Worm (Caenorhabditis elegans) whole organism, L1 larva: ENCODE data around the gene Y73C8C.12.

Experiments used
- C04F5.9 ChIP-seq: sonication (generic microtip); optimal IDR thresholded peaks from 2 replicates; lab custom pipeline; 2016; ENCODE audit warnings: missing genetic modification characterization, missing compliant biosample characterization
- C34B4.2 ChIP-seq: sonication (generic microtip); optimal IDR thresholded peaks from 2 replicates; lab custom pipeline; 2017; ENCODE audit warnings: mild to moderate bottlenecking, missing genetic modification characterization, missing compliant biosample characterization
- F16B12.6 ChIP-seq: fragments of 150-350 bp; optimal IDR thresholded peaks from 2 replicates; lab custom pipeline; 2014; ENCODE audit warnings: missing biosample characterization, missing genetic modification characterization
- ceh-8 ChIP-seq: fragments of 200-800 bp; sonication (Bioruptor generic); optimal IDR thresholded peaks from 2 replicates; lab custom pipeline; 2018; ENCODE audit warnings: mild to moderate bottlenecking, missing genetic modification characterization, moderate library complexity, missing compliant biosample characterization
- ceh-88 ChIP-seq: fragments of 200-800 bp; sonication (Bioruptor generic); IDR thresholded peaks from 2 replicates; pipeline ENCODE4 v1.3.6; 2022; ENCODE audit warnings: missing genetic modification characterization, missing compliant biosample characterization
- dsc-1 ChIP-seq: sonication (generic microtip); optimal IDR thresholded peaks from 2 replicates; lab custom pipeline; 2016; ENCODE audit warnings: mild to moderate bottlenecking, missing genetic modification characterization, missing compliant biosample characterization
- efl-3 ChIP-seq: fragments of 200-800 bp; sonication (Bioruptor generic); optimal IDR thresholded peaks from 2 replicates; lab custom pipeline; 2018; ENCODE audit warnings: mild to moderate bottlenecking, missing genetic modification characterization, missing compliant biosample characterization
- egl-13 ChIP-seq: sonication (generic microtip); optimal IDR thresholded peaks from 2 replicates; lab custom pipeline; 2016; ENCODE audit warnings: missing genotype, missing genetic modification reagents, missing genetic modification characterization, missing compliant biosample characterization
- elt-2 ChIP-seq: sonication (generic microtip); optimal IDR thresholded peaks from 2 replicates; lab custom pipeline; 2016; ENCODE audit warnings: missing genetic modification characterization, mild to moderate bottlenecking, inconsistent platforms, missing compliant biosample characterization, missing genetic modification reagents
- elt-3 ChIP-seq, 6 experiments: fragments of 150-350 bp in 1 of 6; sonication (generic microtip); optimal IDR thresholded peaks; 2 replicates each; lab custom pipeline; 2017 to 2018; ENCODE audit warnings: missing biosample characterization in 6 of 6, missing genetic modification characterization in 6 of 6, inconsistent platforms in 1 of 6
- ets-5 ChIP-seq: fragments of 200-800 bp; sonication (Bioruptor generic); IDR thresholded peaks from 2 replicates; pipeline ENCODE4 v1.3.6; 2022; ENCODE audit warnings: missing genetic modification characterization, missing compliant biosample characterization
- grh-1 ChIP-seq: fragments of 200-800 bp; sonication (Bioruptor generic); IDR thresholded peaks from 2 replicates; pipeline ENCODE4 v1.3.6; 2022; ENCODE audit warnings: missing genetic modification reagents, missing genetic modification characterization, missing compliant biosample characterization
- irx-1 ChIP-seq: sonication (generic microtip); optimal IDR thresholded peaks from 2 replicates; lab custom pipeline; 2016; ENCODE audit warnings: missing genetic modification characterization, missing compliant biosample characterization
- jun-1 ChIP-seq: fragments of 150-350 bp; optimal IDR thresholded peaks from 2 replicates; lab custom pipeline; 2014; ENCODE audit warnings: missing biosample characterization, missing genetic modification reagents, missing genetic modification characterization
- lin-13 ChIP-seq: fragments of 150-350 bp; optimal IDR thresholded peaks from 2 replicates; lab custom pipeline; 2014; ENCODE audit warnings: missing biosample characterization, missing genetic modification reagents, missing genetic modification characterization
- lsy-2 ChIP-seq, 2 experiments: fragments of 150-350 bp; optimal IDR thresholded peaks; 2 replicates each; lab custom pipeline; 2014; ENCODE audit warnings: missing biosample characterization in 2 of 2, missing genetic modification characterization in 2 of 2
- mef-2 ChIP-seq: fragments of 150-350 bp; optimal IDR thresholded peaks from 2 replicates; lab custom pipeline; 2014; ENCODE audit warnings: missing biosample characterization, missing genetic modification characterization
- mep-1 ChIP-seq: fragments of 150-350 bp; optimal IDR thresholded peaks from 2 replicates; lab custom pipeline; 2014; ENCODE audit warnings: missing biosample characterization, missing genetic modification characterization
- nhr-28 ChIP-seq: fragments of 150-350 bp; optimal IDR thresholded peaks from 2 replicates; lab custom pipeline; 2014; ENCODE audit warnings: missing biosample characterization, missing genetic modification characterization
- nhr-47 ChIP-seq: sonication (generic microtip); optimal IDR thresholded peaks from 2 replicates; lab custom pipeline; 2016; ENCODE audit warnings: mild to moderate bottlenecking, missing genetic modification characterization, moderate library complexity, missing compliant biosample characterization
- nhr-71 ChIP-seq: sonication (generic microtip); optimal IDR thresholded peaks from 2 replicates; lab custom pipeline; 2016; ENCODE audit warnings: mild to moderate bottlenecking, missing genetic modification characterization, moderate library complexity, missing compliant biosample characterization
- nhr-90 ChIP-seq: sonication (generic microtip); optimal IDR thresholded peaks from 2 replicates; lab custom pipeline; 2016; ENCODE audit warnings: mild to moderate bottlenecking, missing genetic modification characterization, missing compliant biosample characterization; ENCODE audit not compliant: poor library complexity
- pax-3 ChIP-seq: fragments of 200-800 bp; sonication (Bioruptor generic); optimal IDR thresholded peaks from 2 replicates; lab custom pipeline; 2018; ENCODE audit warnings: mild to moderate bottlenecking, missing genetic modification characterization, moderate library complexity, missing compliant biosample characterization
- rnt-1 ChIP-seq: sonication (generic microtip); optimal IDR thresholded peaks from 2 replicates; lab custom pipeline; 2016; ENCODE audit warnings: mild to moderate bottlenecking, missing genetic modification characterization, moderate library complexity, missing compliant biosample characterization
- skn-1 ChIP-seq: fragments of 150-350 bp; optimal IDR thresholded peaks from 2 replicates; lab custom pipeline; 2014; ENCODE audit warnings: missing biosample characterization, missing genetic modification characterization
- sox-4 ChIP-seq: sonication (generic microtip); optimal IDR thresholded peaks from 2 replicates; lab custom pipeline; 2016; ENCODE audit warnings: missing genetic modification characterization, missing compliant biosample characterization
- swsn-7 ChIP-seq: sonication (generic microtip); optimal IDR thresholded peaks from 2 replicates; lab custom pipeline; 2016; ENCODE audit warnings: missing genetic modification characterization, missing compliant biosample characterization
- unc-30 ChIP-seq: sonication (generic microtip); optimal IDR thresholded peaks from 2 replicates; lab custom pipeline; 2017; ENCODE audit warnings: missing biosample characterization, missing genetic modification characterization
- unc-62 ChIP-seq: fragments of 150-350 bp; optimal IDR thresholded peaks from 2 replicates; lab custom pipeline; 2014; ENCODE audit warnings: missing biosample characterization, missing genetic modification reagents, missing genetic modification characterization
- zip-4 ChIP-seq: fragments of 200-800 bp; sonication (Bioruptor generic); optimal IDR thresholded peaks from 2 replicates; lab custom pipeline; 2018; ENCODE audit warnings: mild to moderate bottlenecking, missing genetic modification characterization, moderate library complexity, missing compliant biosample characterization

Gene Y73C8C.12

DNA sequence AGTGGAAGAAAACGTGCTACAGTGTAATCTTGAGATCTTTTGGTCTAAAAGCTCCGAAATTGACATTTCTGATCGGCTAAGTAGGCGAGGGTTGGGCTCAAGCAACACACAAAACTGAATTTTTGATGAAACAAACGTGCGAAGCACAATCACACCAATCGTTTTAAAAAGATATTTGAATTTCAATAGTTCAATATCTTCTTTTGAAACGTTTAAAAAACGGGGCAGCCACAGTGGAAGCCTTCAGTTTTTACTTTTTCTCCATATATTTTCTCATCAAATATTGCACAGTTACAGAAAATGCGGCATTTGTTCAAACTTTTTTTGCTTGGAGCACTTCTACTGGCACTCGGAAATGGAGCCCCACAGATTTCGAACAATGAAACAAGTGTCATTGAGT, 41.2 kb downstream of the Y73C8C.12 start, which contains the start of gene C36C5.4:
C36C5.4 (plus strand) TSS at position 301 of the 400 bp plus-strand sequence.
- no peak for TF ChIP-seq elt-3 (tag; optimal IDR thresholded peaks at IDR 0.05; lab: Kevin White, UChicago)
- TF ChIP-seq mef-2 (tag; lab: Kevin White, UChicago), result no peak
- no peak for TF ChIP-seq nhr-90 (tag; lab: Kevin White, UChicago)

DNA sequence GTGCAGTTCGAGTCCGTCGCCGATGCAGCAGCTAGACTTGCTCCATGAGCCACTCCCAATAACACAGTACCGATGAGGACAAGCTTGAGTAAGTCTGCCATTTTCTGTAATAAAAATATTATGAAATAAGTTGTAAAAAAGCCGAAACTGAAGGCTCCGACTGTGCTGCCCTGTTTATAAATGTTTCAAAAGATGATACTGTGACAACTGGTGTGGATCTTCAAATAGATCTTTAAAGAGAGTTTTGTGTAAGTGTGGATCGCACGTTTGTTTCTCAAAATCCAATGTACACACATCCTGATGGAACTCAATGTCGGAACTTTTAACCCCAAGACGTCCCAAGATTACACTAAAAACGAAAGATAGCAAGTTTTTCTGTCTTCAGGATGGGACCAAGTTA, 43.6 kb downstream of the Y73C8C.12 start, which contains the start of gene C36C5.15:
C36C5.15 (minus strand) TSS at position 101 of the 400 bp plus-strand sequence.
- TF ChIP-seq unc-30 (tag; lab: Kevin White, UChicago) (no peak), nhr-47 (tag; lab: Kevin White, UChicago) (no peak), ceh-8 (GFP tag; lab: Kevin White, UChicago) (no peak), egl-13 (tag; lab: Kevin White, UChicago) (no peak), pax-3 (no peak), lsy-2 (tag; optimal IDR thresholded peaks at IDR 0.05; lab: Kevin White, UChicago) (no peak), ets-5 (GFP tag; lab: Robert Waterston, UW) (no peak), nhr-90 (tag; lab: Kevin White, UChicago) (no peak), C34B4.2 (tag; lab: Kevin White, UChicago) (no peak)

DNA sequence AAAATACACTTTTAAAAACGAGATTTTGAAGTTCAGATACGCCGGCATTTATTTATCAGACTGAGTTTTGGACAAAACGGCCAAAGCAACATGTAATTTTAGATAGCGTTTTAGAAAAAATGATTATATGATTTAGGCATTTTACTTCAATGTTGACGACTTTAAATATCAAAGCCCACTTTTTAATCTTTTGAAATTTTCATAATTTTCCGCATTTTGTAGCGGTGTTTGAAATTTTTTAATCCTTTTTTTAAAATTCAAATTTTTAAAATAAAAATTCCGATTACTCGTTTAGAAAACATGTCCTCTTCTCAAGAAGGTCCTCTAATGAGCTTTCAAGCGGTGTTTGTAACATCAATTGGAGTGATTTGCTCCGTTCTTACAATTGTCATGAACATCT, 44.8 kb downstream of the Y73C8C.12 start, which contains the start of gene srbc-6:
srbc-6 (plus strand) TSS at position 301 of the 400 bp plus-strand sequence.
- TF ChIP-seq nhr-71, result no peak
- no peak for TF ChIP-seq grh-1 (GFP tag; lab: Robert Waterston, UW)
- no peak for TF ChIP-seq mep-1
- TF ChIP-seq nhr-90 (tag; lab: Kevin White, UChicago), result no peak
- no peak for TF ChIP-seq efl-3 (GFP tag; lab: Kevin White, UChicago)
- no peak for TF ChIP-seq dsc-1 (tag; lab: Kevin White, UChicago)
- no peak for TF ChIP-seq sox-4
- TF ChIP-seq nhr-28 (tag; lab: Kevin White, UChicago), result no peak
- TF ChIP-seq unc-30 (tag; lab: Kevin White, UChicago), result no peak
- no peak for TF ChIP-seq elt-2 (tag; lab: Kevin White, UChicago)
- no peak for TF ChIP-seq F16B12.6 (tag; lab: Kevin White, UChicago)
- TF ChIP-seq C04F5.9 (tag; lab: Kevin White, UChicago), result no peak
- TF ChIP-seq swsn-7 (tag; lab: Kevin White, UChicago), result no peak
- TF ChIP-seq skn-1 (tag; lab: Kevin White, UChicago), result no peak
- TF ChIP-seq lin-13 (GFP tag; lab: Kevin White, UChicago), result no peak
- TF ChIP-seq jun-1 (tag; lab: Kevin White, UChicago), result no peak
- TF ChIP-seq irx-1 (tag; lab: Kevin White, UChicago), result no peak
- no peak for TF ChIP-seq ceh-8 (GFP tag; lab: Kevin White, UChicago)
- no peak for TF ChIP-seq zip-4 (GFP tag; lab: Kevin White, UChicago)
- TF ChIP-seq, all 84 proteins: peak for 0

DNA sequence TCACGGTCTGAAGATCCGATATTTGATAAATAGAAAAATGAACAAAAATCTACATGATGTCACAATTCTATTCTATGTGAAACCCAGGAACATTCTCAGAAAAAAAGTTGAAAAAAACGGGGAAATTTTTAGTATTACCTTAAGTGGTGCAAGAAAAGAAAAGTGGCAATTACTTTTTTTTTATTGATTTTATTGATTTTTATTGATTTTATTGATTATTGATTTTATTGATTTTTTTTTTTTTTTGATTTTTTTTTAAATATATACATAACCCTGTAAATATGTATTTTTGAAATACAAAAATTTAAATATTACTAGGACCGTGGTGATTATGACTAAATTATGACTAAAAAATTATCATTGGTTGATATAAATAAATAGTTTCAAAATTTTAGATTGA, 46.6 kb downstream of the Y73C8C.12 start:
- TF ChIP-seq nhr-90 (tag; lab: Kevin White, UChicago), result no peak
- TF ChIP-seq ceh-88 (GFP tag; lab: Robert Waterston, UW), result no peak
- no peak for TF ChIP-seq unc-62 (GFP tag; lab: Kevin White, UChicago)
- TF ChIP-seq swsn-7 (tag; lab: Kevin White, UChicago), result no peak
- no peak for TF ChIP-seq nhr-28 (tag; lab: Kevin White, UChicago)
- TF ChIP-seq rnt-1 (tag; lab: Kevin White, UChicago), result no peak
